Fruit fly (Drosophila melanogaster) whole organism, prepupa: ENCODE measurements around the gene CG14511.

Source experiments
- Blimp-1 ChIP-seq: fragments of 200-800 bp; sonication (Bioruptor generic); optimal IDR thresholded peaks from 3 replicates; lab custom pipeline; 2017; ENCODE audit warnings: missing biosample characterization, missing genetic modification characterization, mild to moderate bottlenecking, moderate library complexity, missing genetic modification reagents
- CG11294 ChIP-seq: fragments of 200-800 bp; sonication (Bioruptor generic); IDR thresholded peaks from 2 replicates; pipeline ENCODE4 v1.3.6; 2022; ENCODE audit warnings: missing biosample characterization, missing genetic modification characterization
- CG11762 ChIP-seq: fragments of 200-800 bp; sonication (Bioruptor generic); optimal IDR thresholded peaks from 3 replicates; lab custom pipeline; 2016; ENCODE audit warnings: missing biosample characterization, missing genetic modification characterization; ENCODE audit not compliant: insufficient read depth
- CG11902 ChIP-seq: fragments of 200-800 bp; sonication (Bioruptor generic); optimal IDR thresholded peaks from 3 replicates; lab custom pipeline; 2016; ENCODE audit warnings: missing biosample characterization, missing genetic modification characterization
- CG15336 ChIP-seq: fragments of 200-800 bp; sonication (Bioruptor generic); IDR thresholded peaks from 2 replicates; pipeline ENCODE4 v1.3.6; 2022; ENCODE audit warnings: missing biosample characterization, missing genetic modification characterization
- CG3032 ChIP-seq: fragments of 200-800 bp; optimal IDR thresholded peaks from 2 replicates; lab custom pipeline; 2019; ENCODE audit warnings: missing biosample characterization, mild to moderate bottlenecking, missing genetic modification characterization, moderate library complexity
- CG31627 ChIP-seq: fragments of 200-800 bp; sonication (Bioruptor generic); optimal IDR thresholded peaks from 3 replicates; lab custom pipeline; 2016; ENCODE audit warnings: missing biosample characterization, missing genetic modification characterization
- CG4318 ChIP-seq: fragments of 200-800 bp; sonication (Bioruptor generic); optimal IDR thresholded peaks from 3 replicates; lab custom pipeline; 2017; ENCODE audit warnings: missing biosample characterization, mild to moderate bottlenecking, missing genetic modification characterization
- CG6163 ChIP-seq: fragments of 200-800 bp; sonication (Bioruptor generic); IDR thresholded peaks from 3 replicates; pipeline ENCODE4 v1.3.6; 2022; ENCODE audit warnings: missing biosample characterization, missing genetic modification characterization
- CG6276 ChIP-seq: fragments of 200-800 bp; sonication (Bioruptor generic); optimal IDR thresholded peaks from 2 replicates; lab custom pipeline; 2017; ENCODE audit warnings: missing biosample characterization, mild to moderate bottlenecking, missing genetic modification characterization
- CG6808 ChIP-seq: fragments of 200-800 bp; sonication (Bioruptor generic); optimal IDR thresholded peaks from 3 replicates; lab custom pipeline; 2017; ENCODE audit warnings: missing biosample characterization, missing genetic modification characterization, mild to moderate bottlenecking, moderate library complexity, missing genetic modification reagents
- CG6854 ChIP-seq: fragments of 200-800 bp; sonication (Bioruptor generic); optimal IDR thresholded peaks from 2 replicates; lab custom pipeline; 2017; ENCODE audit warnings: missing biosample characterization, mild to moderate bottlenecking, missing genetic modification characterization
- CG7368 ChIP-seq: fragments of 200-800 bp; sonication (Bioruptor generic); optimal IDR thresholded peaks from 3 replicates; lab custom pipeline; 2016; ENCODE audit warnings: missing biosample characterization, missing genetic modification characterization
- CG8119 ChIP-seq: fragments of 200-800 bp; sonication (Bioruptor generic); IDR thresholded peaks from 3 replicates; pipeline ENCODE4 v1.3.6; 2022; ENCODE audit warnings: missing biosample characterization, missing genetic modification characterization
- CG8319 ChIP-seq: fragments of 200-800 bp; sonication (Bioruptor generic); optimal IDR thresholded peaks from 3 replicates; lab custom pipeline; 2016; ENCODE audit warnings: missing biosample characterization, missing genetic modification characterization
- Eip75B ChIP-seq: fragments of 200-800 bp; sonication (Bioruptor generic); optimal IDR thresholded peaks from 3 replicates; lab custom pipeline; 2016; ENCODE audit warnings: missing biosample characterization, missing genetic modification characterization
- Eip78C ChIP-seq: fragments of 200-800 bp; sonication (Bioruptor generic); peaks from one replicate; lab custom pipeline; 2016; ENCODE audit warnings: missing biosample characterization, missing genetic modification characterization
- Eip93F ChIP-seq: fragments of 200-800 bp; sonication (Bioruptor generic); optimal IDR thresholded peaks from 2 replicates; lab custom pipeline; 2016; ENCODE audit warnings: missing biosample characterization, mild to moderate bottlenecking, missing genetic modification characterization
- Ets96B ChIP-seq: fragments of 200-800 bp; optimal IDR thresholded peaks from 2 replicates; lab custom pipeline; 2019; ENCODE audit warnings: missing biosample characterization, mild to moderate bottlenecking, missing genetic modification characterization, moderate library complexity
- Gug ChIP-seq: fragments of 200-800 bp; sonication (Bioruptor generic); IDR thresholded peaks from 2 replicates; pipeline ENCODE4 v1.3.6; 2022; ENCODE audit warnings: missing biosample characterization, missing genetic modification characterization
- Hr38 ChIP-seq: sonication (Bioruptor generic); optimal IDR thresholded peaks from 2 replicates; lab custom pipeline; 2016; ENCODE audit warnings: missing biosample characterization, missing genetic modification characterization
- Hr39 ChIP-seq: fragments of 200-800 bp; sonication (Bioruptor generic); optimal IDR thresholded peaks from 2 replicates; lab custom pipeline; 2016; ENCODE audit warnings: missing biosample characterization, missing genetic modification characterization
- Hr4 ChIP-seq: fragments of 200-800 bp; sonication (Bioruptor generic); optimal IDR thresholded peaks from 3 replicates; lab custom pipeline; 2016; ENCODE audit warnings: missing biosample characterization, missing genetic modification characterization
- OdsH ChIP-seq: fragments of 200-800 bp; sonication (Bioruptor generic); optimal IDR thresholded peaks from 3 replicates; lab custom pipeline; 2016; ENCODE audit warnings: missing biosample characterization, missing genetic modification characterization
- Sox14 ChIP-seq: fragments of 200-800 bp; sonication (Bioruptor generic); optimal IDR thresholded peaks from 3 replicates; lab custom pipeline; 2016; ENCODE audit warnings: missing biosample characterization, missing genetic modification characterization
- Sox15 ChIP-seq: fragments of 200-800 bp; sonication (Bioruptor generic); optimal IDR thresholded peaks from 3 replicates; lab custom pipeline; 2016; ENCODE audit warnings: missing biosample characterization, missing genetic modification characterization
- acj6 ChIP-seq: fragments of 200-800 bp; sonication (Bioruptor generic); optimal IDR thresholded peaks from 3 replicates; lab custom pipeline; 2016; ENCODE audit warnings: missing biosample characterization, missing genetic modification characterization
- cyc ChIP-seq: fragments of 200-800 bp; sonication (Bioruptor generic); optimal IDR thresholded peaks from 3 replicates; lab custom pipeline; 2016; ENCODE audit warnings: missing biosample characterization, missing genetic modification characterization
- eg ChIP-seq: fragments of 200-800 bp; sonication (Bioruptor generic); IDR thresholded peaks from 3 replicates; pipeline ENCODE4 v1.3.6; 2022; ENCODE audit warnings: missing biosample characterization, missing genetic modification characterization
- esn ChIP-seq: fragments of 200-800 bp; sonication (Bioruptor generic); optimal IDR thresholded peaks from 2 replicates; lab custom pipeline; 2016; ENCODE audit warnings: missing biosample characterization, mild to moderate bottlenecking, missing genetic modification characterization, moderate library complexity
- fd59A ChIP-seq: fragments of 200-800 bp; sonication (Bioruptor generic); optimal IDR thresholded peaks from 2 replicates; lab custom pipeline; 2017; ENCODE audit warnings: missing biosample characterization, mild to moderate bottlenecking, missing genetic modification characterization, missing genetic modification reagents
- fd85E ChIP-seq: fragments of 200-800 bp; sonication (Bioruptor generic); optimal IDR thresholded peaks from 3 replicates; lab custom pipeline; 2016; ENCODE audit warnings: missing biosample characterization, missing genetic modification characterization
- fkh ChIP-seq: fragments of 200-800 bp; sonication (Bioruptor generic); optimal IDR thresholded peaks from 3 replicates; lab custom pipeline; 2017; ENCODE audit warnings: missing biosample characterization, mild to moderate bottlenecking, missing genetic modification characterization, moderate library complexity
- net ChIP-seq: fragments of 200-800 bp; sonication (Bioruptor generic); optimal IDR thresholded peaks from 3 replicates; lab custom pipeline; 2016; ENCODE audit warnings: missing biosample characterization, missing genetic modification characterization
- pdm3 ChIP-seq: fragments of 200-800 bp; sonication (Bioruptor generic); optimal IDR thresholded peaks from 3 replicates; lab custom pipeline; 2016; ENCODE audit warnings: missing biosample characterization, missing genetic modification characterization
- salr ChIP-seq, 2 experiments: fragments of 200-800 bp; sonication (Bioruptor generic); optimal IDR thresholded peaks; 3 replicates each; lab custom pipeline; 2016 to 2018; ENCODE audit warnings: missing biosample characterization in 2 of 2, missing genetic modification characterization in 2 of 2, mild to moderate bottlenecking in 1 of 2
- spab ChIP-seq: fragments of 200-800 bp; sonication (Bioruptor generic); optimal IDR thresholded peaks from 2 replicates; lab custom pipeline; 2017; ENCODE audit warnings: missing biosample characterization, mild to moderate bottlenecking, missing genetic modification characterization, missing genetic modification reagents
- ss ChIP-seq, 2 experiments: fragments of 200-800 bp; sonication (Bioruptor generic); optimal IDR thresholded peaks; 2 replicates in 1 of 2; 3 replicates in 1 of 2; lab custom pipeline; 2017 to 2018; ENCODE audit warnings: mild to moderate bottlenecking in 2 of 2, missing biosample characterization in 2 of 2, missing genetic modification characterization in 2 of 2, moderate library complexity in 1 of 2
- svp ChIP-seq: fragments of 200-800 bp; sonication (Bioruptor generic); peaks from one replicate; lab custom pipeline; 2016; ENCODE audit warnings: missing biosample characterization, missing genetic modification characterization
- topi ChIP-seq: fragments of 200-800 bp; sonication (Bioruptor generic); optimal IDR thresholded peaks from 3 replicates; lab custom pipeline; 2016; ENCODE audit warnings: missing biosample characterization, missing genetic modification characterization
- vri ChIP-seq: fragments of 200-800 bp; sonication (Bioruptor generic); optimal IDR thresholded peaks from 3 replicates; lab custom pipeline; 2016; ENCODE audit warnings: missing biosample characterization, mild to moderate bottlenecking, missing genetic modification characterization

The CG14511 gene

dm6 chr3R:29112398-29113150 is 34.1 kb downstream of the CG14511 start, which contains the start of the genes alpha-Man-Ib and Pdhb (continued):
- TF ChIP-seq CG4318 (GFP tag; lab: Kevin White, UChicago) (no peak), CG6854 (GFP tag; lab: Kevin White, UChicago) (no peak), CG6163 (GFP tag; lab: Robert Waterston, UW) (peak; percentile 65; the same call in 2 of the 3 replicates), spab (no peak), Eip78C (GFP tag; lab: Kevin White, UChicago) (no peak), CG6276 (GFP tag; lab: Kevin White, UChicago) (no peak), CG15336 (GFP tag; lab: Robert Waterston, UW) (no peak), Hr38 (GFP tag; lab: Kevin White, UChicago) (no peak), vri (GFP tag; lab: Kevin White, UChicago) (no peak), cyc (peak; percentile 55), salr (GFP tag; optimal IDR thresholded peaks at IDR 0.05; lab: Kevin White, UChicago) (no peak), Ets96B (tag; lab: Kevin White, UChicago) (no peak), CG11294 (peak; percentile 46; the same call in 1 of the 2 replicates), Eip93F (GFP tag; lab: Kevin White, UChicago) (peak; percentile 63), CG3032 (tag; lab: Kevin White, UChicago) (peak; percentile 77), Hr39 (GFP tag; lab: Kevin White, UChicago) (no peak), CG8119 (GFP tag; lab: Robert Waterston, UW) (no peak), Blimp-1 (GFP tag; lab: Kevin White, UChicago) (no peak), Eip75B (GFP tag; lab: Kevin White, UChicago) (no peak), esn (GFP tag; lab: Kevin White, UChicago) (peak; percentile 66), CG8319 (GFP tag; lab: Kevin White, UChicago) (no peak), ss (GFP tag; optimal IDR thresholded peaks at IDR 0.05; lab: Kevin White, UChicago) (no peak), fd59A (GFP tag; lab: Kevin White, UChicago) (peak; percentile 2), Sox14 (no peak), eg (GFP tag; lab: Robert Waterston, UW) (peak; percentile 71), Gug (GFP tag; lab: Robert Waterston, UW) (peak; percentile 57; the same call in 1 of the 2 replicates), topi (GFP tag; lab: Kevin White, UChicago) (no peak), svp (GFP tag; lab: Kevin White, UChicago) (peak; percentile 81), CG11902 (GFP tag; lab: Kevin White, UChicago) (peak; percentile 59), CG6808 (GFP tag; lab: Kevin White, UChicago) (no peak), CG31627 (peak; percentile 68), CG11762 (GFP tag; lab: Kevin White, UChicago) (peak; percentile 14), fd85E (GFP tag; lab: Kevin White, UChicago) (no peak), Sox15 (GFP tag; lab: Kevin White, UChicago) (peak; percentile 63), acj6 (GFP tag; lab: Kevin White, UChicago) (peak; percentile 73), OdsH (no peak), CG7368 (GFP tag; lab: Kevin White, UChicago) (peak; percentile 31), Hr4 (no peak), pdm3 (GFP tag; lab: Kevin White, UChicago) (no peak), net (GFP tag; lab: Kevin White, UChicago) (no peak)

dm6 chr3R:29111795-29112194 is 34.9 kb downstream of the CG14511 start:
- TF ChIP-seq fkh: peak; percentile 54
- TF ChIP-seq Sox14: no peak
- no peak for TF ChIP-seq Hr38 (GFP tag; lab: Kevin White, UChicago)
- TF ChIP-seq, all 60 proteins: peak for 1
